Worm (Caenorhabditis elegans): ENCODE data around the gene cpt-5.

Gene cpt-5

DNA sequence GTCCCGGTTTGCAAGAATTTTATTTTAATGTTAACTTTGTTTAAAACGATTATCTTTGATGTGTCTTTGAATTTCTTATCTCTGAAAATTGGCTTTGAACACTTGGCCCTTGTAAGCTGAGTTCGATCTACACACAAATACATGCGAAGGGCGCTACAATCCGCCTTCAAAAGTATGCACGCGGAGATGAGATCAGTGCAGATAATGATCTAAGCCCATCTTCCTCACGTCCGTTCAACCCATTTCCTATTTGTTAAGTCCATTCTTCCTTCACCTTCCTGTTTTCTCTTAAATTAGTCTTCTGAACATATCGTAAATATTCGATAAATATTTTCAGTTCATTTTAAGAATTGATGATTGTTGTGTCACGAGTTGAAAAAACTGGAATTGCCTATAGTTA is 6.6 kb upstream of the cpt-5 start, which contains the start of gene nhr-175:
TSS of gene nhr-175 (plus strand) at position 339 of the 400 bp plus-strand sequence.
- TF ChIP-seq nhr-25 (tag; optimal IDR thresholded peaks at IDR 0.05) (peak; percentile 52), elt-1 (tag; optimal IDR thresholded peaks at IDR 0.05) (peak; percentile 92), aly-2 (tag; optimal IDR thresholded peaks at IDR 0.05) (no peak), nhr-23 (tag; optimal IDR thresholded peaks at IDR 0.05) (peak; percentile 50)

DNA sequence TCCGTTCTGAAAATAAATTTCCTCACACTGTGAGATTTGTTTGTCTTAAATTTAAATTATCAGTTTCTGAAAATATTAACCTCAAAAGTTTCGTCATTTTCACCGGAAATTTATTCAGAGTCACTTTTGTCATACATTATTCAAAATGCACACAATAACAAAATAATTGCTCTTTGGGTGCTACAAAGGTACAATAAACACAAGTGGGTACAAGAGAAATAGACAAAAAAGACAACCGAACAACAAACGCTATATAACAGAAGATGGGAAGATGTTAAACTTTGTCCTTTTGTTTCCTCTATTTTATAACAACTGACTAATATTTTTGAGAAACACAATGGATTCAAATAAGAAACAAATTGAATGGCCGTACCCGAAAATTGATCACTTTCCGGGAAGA is 3.4 kb upstream of the cpt-5 start:
- TF ChIP-seq lin-39 (tag; optimal IDR thresholded peaks at IDR 0.05) (no peak), pqm-1 (tag; optimal IDR thresholded peaks at IDR 0.05) (peak; percentile 2), nhr-11 (tag; optimal IDR thresholded peaks at IDR 0.05) (peak; percentile 98)

DNA sequence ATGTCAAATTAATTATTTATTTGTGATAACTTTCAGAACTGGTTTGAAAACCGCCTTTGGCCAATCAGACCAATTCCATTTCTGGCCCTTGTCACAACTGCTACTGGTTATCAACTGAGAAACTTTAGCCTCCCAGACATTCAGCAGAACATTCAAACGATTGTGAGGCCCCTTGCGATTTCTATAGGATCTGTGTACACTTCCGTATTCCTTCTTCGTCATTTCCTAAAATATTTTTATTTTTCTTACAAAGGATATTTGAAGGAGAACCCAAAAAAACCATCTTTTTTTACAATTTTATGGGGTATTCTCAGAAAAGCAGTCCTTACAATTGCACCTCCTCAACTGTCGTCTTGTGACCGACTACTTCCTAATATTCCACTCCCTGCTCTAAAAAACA is 328 bp downstream of the cpt-5 start:
- TF ChIP-seq pqm-1 (tag; optimal IDR thresholded peaks at IDR 0.05): no peak
- TF ChIP-seq mdl-1 (tag; optimal IDR thresholded peaks at IDR 0.05): no peak
- TF ChIP-seq snpc-4 (tag; optimal IDR thresholded peaks at IDR 0.05): no peak
- no peak for TF ChIP-seq nhr-67 (tag; optimal IDR thresholded peaks at IDR 0.05)
- no peak for TF ChIP-seq unc-39 (tag; optimal IDR thresholded peaks at IDR 0.05)
- TF ChIP-seq nhr-237 (tag; optimal IDR thresholded peaks at IDR 0.05): no peak
- TF ChIP-seq jun-1 (tag; optimal IDR thresholded peaks at IDR 0.05): no peak
- no peak for TF ChIP-seq ceh-82 (tag; optimal IDR thresholded peaks at IDR 0.05)
- TF ChIP-seq eor-1 (tag; optimal IDR thresholded peaks at IDR 0.05): no peak
- no peak for TF ChIP-seq aly-2 (tag; optimal IDR thresholded peaks at IDR 0.05)
- TF ChIP-seq ama-1 (optimal IDR thresholded peaks at IDR 0.05): no peak
- no peak for TF ChIP-seq fos-1 (tag; optimal IDR thresholded peaks at IDR 0.05)
- TF ChIP-seq fkh-10 (GFP tag; optimal IDR thresholded peaks at IDR 0.05): no peak
- TF ChIP-seq unc-62 (GFP tag; optimal IDR thresholded peaks at IDR 0.05): no peak
- TF ChIP-seq nfya-1 (tag; optimal IDR thresholded peaks at IDR 0.05; ENCODE audit: insufficient read depth): no peak
- TF ChIP-seq ceh-28 (tag; optimal IDR thresholded peaks at IDR 0.05): no peak
- no peak for TF ChIP-seq ztf-11 (tag; optimal IDR thresholded peaks at IDR 0.05)

DNA sequence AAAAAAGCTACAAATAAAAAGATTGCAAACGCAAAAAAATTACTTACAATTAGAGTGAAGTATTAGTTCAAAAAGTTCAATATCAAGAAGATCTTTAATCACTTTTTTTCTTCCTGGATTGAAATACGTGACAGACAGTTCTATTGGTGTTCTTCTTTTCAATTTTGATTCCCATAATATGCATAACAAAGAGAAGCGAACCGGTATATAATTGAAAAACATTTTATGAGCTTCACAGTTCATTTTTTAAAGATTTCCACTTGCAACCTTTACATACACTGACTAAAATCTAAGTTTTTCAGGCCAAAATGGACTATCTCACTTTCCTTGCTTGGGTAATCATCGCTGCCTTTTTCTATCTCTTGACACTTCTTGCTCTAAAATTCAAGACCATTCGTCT is 3.5 kb downstream of the cpt-5 start, which contains the start of gene T22G5.1:
TSS of gene T22G5.1 (plus strand) at position 301 of the 400 bp plus-strand sequence.
- no peak for TF ChIP-seq daf-12 (tag; optimal IDR thresholded peaks at IDR 0.05)
- no peak for TF ChIP-seq elt-3 (tag; optimal IDR thresholded peaks at IDR 0.05)
- no peak for TF ChIP-seq ceh-9 (tag; optimal IDR thresholded peaks at IDR 0.05)
- no peak for TF ChIP-seq unc-39 (tag; optimal IDR thresholded peaks at IDR 0.05)
- no peak for TF ChIP-seq egl-5 (tag; optimal IDR thresholded peaks at IDR 0.05)
- TF ChIP-seq mdl-1 (tag; optimal IDR thresholded peaks at IDR 0.05): no peak
- TF ChIP-seq skn-1 (tag; optimal IDR thresholded peaks at IDR 0.05): no peak
- TF ChIP-seq unc-62 (GFP tag; optimal IDR thresholded peaks at IDR 0.05): no peak
- no peak for TF ChIP-seq sea-2 (GFP tag; optimal IDR thresholded peaks at IDR 0.05)
- no peak for TF ChIP-seq elt-1 (tag; optimal IDR thresholded peaks at IDR 0.05)
- no peak for TF ChIP-seq ceh-16 (tag; optimal IDR thresholded peaks at IDR 0.05)
- TF ChIP-seq elt-2 (tag; optimal IDR thresholded peaks at IDR 0.05): no peak
- TF ChIP-seq ztf-4 (tag; optimal IDR thresholded peaks at IDR 0.05): no peak
- no peak for TF ChIP-seq fos-1 (tag; optimal IDR thresholded peaks at IDR 0.05)
- TF ChIP-seq nfya-1 (tag; optimal IDR thresholded peaks at IDR 0.05; ENCODE audit: insufficient read depth): no peak
- no peak for TF ChIP-seq fkh-2 (tag; optimal IDR thresholded peaks at IDR 0.05)

DNA sequence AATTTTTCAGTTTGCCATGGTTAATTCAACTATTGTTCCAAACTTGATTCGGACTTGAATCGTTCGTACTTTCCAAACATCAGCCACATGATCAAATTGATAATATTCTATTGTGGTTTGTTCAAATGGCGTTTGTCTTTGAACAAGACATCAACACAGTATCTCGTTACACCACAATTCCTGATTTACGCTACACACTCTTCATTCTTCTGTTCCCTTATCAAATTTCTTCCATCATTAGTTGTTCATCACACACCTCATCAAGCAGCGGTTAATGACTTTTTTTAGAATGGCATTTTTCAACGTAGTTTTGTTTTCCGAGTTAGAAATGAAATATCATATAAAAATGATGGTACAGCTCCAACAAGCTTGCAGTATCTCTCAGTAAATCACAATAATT is 5.2 kb downstream of the cpt-5 start:
- TF ChIP-seq ceh-82 (tag; optimal IDR thresholded peaks at IDR 0.05): no peak
- peak; percentile 11 for TF ChIP-seq jun-1 (tag; optimal IDR thresholded peaks at IDR 0.05)
- no peak for TF ChIP-seq fkh-2 (tag; optimal IDR thresholded peaks at IDR 0.05)
- TF ChIP-seq pqm-1 (tag; optimal IDR thresholded peaks at IDR 0.05): peak; percentile 93
- no peak for TF ChIP-seq aly-2 (tag; optimal IDR thresholded peaks at IDR 0.05)
- peak; percentile 86 for TF ChIP-seq elt-2 (tag; optimal IDR thresholded peaks at IDR 0.05)
- no peak for TF ChIP-seq ztf-11 (tag; optimal IDR thresholded peaks at IDR 0.05)
- TF ChIP-seq lin-15B (tag; optimal IDR thresholded peaks at IDR 0.05): peak; percentile 14

DNA sequence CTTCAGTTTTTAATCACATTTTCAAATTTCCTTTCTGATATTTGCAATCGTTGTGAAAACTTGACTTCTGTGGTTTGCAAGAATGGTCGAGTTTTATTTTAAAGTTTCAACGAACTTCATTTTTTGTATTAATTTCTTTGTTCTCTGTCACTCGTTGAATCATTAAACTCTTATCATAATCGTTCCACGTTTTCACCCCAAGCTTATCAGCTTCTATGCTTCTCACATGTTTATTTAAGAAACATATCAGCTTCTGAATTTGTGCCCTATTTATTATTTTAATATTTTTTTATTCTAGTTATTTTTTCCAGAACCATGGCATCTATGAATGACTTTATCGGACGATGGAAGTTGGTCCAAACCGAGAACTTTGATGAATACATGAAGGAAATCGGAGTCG is 6.2 kb downstream of the cpt-5 start, which contains the start of gene lbp-7:
TSS of gene lbp-7 (plus strand) at position 312 of the 400 bp plus-strand sequence.
- TF ChIP-seq elt-1 (tag; optimal IDR thresholded peaks at IDR 0.05) (no peak), nhr-11 (tag; optimal IDR thresholded peaks at IDR 0.05) (no peak), snpc-4 (tag; optimal IDR thresholded peaks at IDR 0.05) (no peak), elt-2 (tag; optimal IDR thresholded peaks at IDR 0.05) (peak; percentile 93), jun-1 (tag; optimal IDR thresholded peaks at IDR 0.05) (peak; percentile 23), hmg-11 (tag; optimal IDR thresholded peaks at IDR 0.05) (no peak), nhr-77 (tag; optimal IDR thresholded peaks at IDR 0.05) (no peak), lin-39 (tag; optimal IDR thresholded peaks at IDR 0.05) (no peak), ama-1 (optimal IDR thresholded peaks at IDR 0.05) (no peak), tbx-2 (tag; optimal IDR thresholded peaks at IDR 0.05) (no peak), pqm-1 (tag; optimal IDR thresholded peaks at IDR 0.05) (peak; percentile 94), ztf-4 (tag; optimal IDR thresholded peaks at IDR 0.05) (no peak), lin-15B (tag; optimal IDR thresholded peaks at IDR 0.05) (no peak), egl-27 (tag; optimal IDR thresholded peaks at IDR 0.05) (no peak), ceh-16 (tag; optimal IDR thresholded peaks at IDR 0.05) (no peak), pha-4 (tag; optimal IDR thresholded peaks at IDR 0.05) (peak; percentile 41)

All from whole organism, L3 larva.